Fruit fly (Drosophila melanogaster) whole organism, wandering third instar larva: ENCODE results near the gene dachs.

Experiments used
- Abd-B ChIP-seq: fragments of >200 bp; optimal IDR thresholded peaks from 2 replicates; lab custom pipeline; 2017; ENCODE audit warnings: missing biosample characterization, missing genetic modification characterization
- CG32264 ChIP-seq: fragments of 200-800 bp; sonication (Bioruptor generic); optimal IDR thresholded peaks from 2 replicates; lab custom pipeline; 2016; ENCODE audit warnings: missing biosample characterization, missing genetic modification characterization
- CG9705 ChIP-seq: fragments of 200-800 bp; sonication (Bioruptor generic); optimal IDR thresholded peaks from 2 replicates; lab custom pipeline; 2018; ENCODE audit warnings: missing biosample characterization, mild to moderate bottlenecking, missing genetic modification characterization
- CrebA ChIP-seq: fragments of 200-800 bp; sonication (Bioruptor generic); optimal IDR thresholded peaks from 2 replicates; lab custom pipeline; 2016; ENCODE audit warnings: missing biosample characterization, mild to moderate bottlenecking, missing genetic modification characterization, borderline replicate concordance
- Dfd ChIP-seq: fragments of >200 bp; optimal IDR thresholded peaks from 2 replicates; lab custom pipeline; 2017; ENCODE audit warnings: missing biosample characterization, missing genetic modification characterization
- Dif ChIP-seq: fragments of 200-275, 200-300 bp; sonication (Bioruptor generic); optimal IDR thresholded peaks from 2 replicates; lab custom pipeline; 2018; ENCODE audit warnings: missing biosample characterization, missing genetic modification characterization; ENCODE audit not compliant: partially characterized antibody
- GATAd ChIP-seq: sonication (Bioruptor generic); optimal IDR thresholded peaks from 2 replicates; lab custom pipeline; 2016; ENCODE audit warnings: missing biosample characterization, missing genetic modification characterization
- HLH106 ChIP-seq: fragments of 200-800 bp; optimal IDR thresholded peaks from 3 replicates; lab custom pipeline; 2019; ENCODE audit warnings: missing biosample characterization, mild to moderate bottlenecking, missing genetic modification characterization, moderate library complexity
- Hnf4 ChIP-seq: fragments of 200-800 bp; sonication (Bioruptor generic); optimal IDR thresholded peaks from 2 replicates; lab custom pipeline; 2016; ENCODE audit warnings: missing biosample characterization, mild to moderate bottlenecking, missing genetic modification characterization
- Hr78 ChIP-seq: fragments of >200 bp; optimal IDR thresholded peaks from 2 replicates; lab custom pipeline; 2017; ENCODE audit warnings: missing biosample characterization, missing genetic modification characterization
- Hr83 ChIP-seq: fragments of 200-300 bp; sonication (Bioruptor generic); optimal IDR thresholded peaks from 2 replicates; lab custom pipeline; 2016; ENCODE audit warnings: missing biosample characterization, mild to moderate bottlenecking, missing genetic modification characterization, moderate library complexity; ENCODE audit not compliant: poor library complexity, severe bottlenecking
- Jra ChIP-seq: sonication (Bioruptor generic); optimal IDR thresholded peaks from 2 replicates; lab custom pipeline; 2016; ENCODE audit warnings: missing biosample characterization, missing genetic modification characterization
- Mio ChIP-seq: sonication (Bioruptor generic); optimal IDR thresholded peaks from 2 replicates; lab custom pipeline; 2016; ENCODE audit warnings: missing biosample characterization, missing genetic modification characterization
- Myc ChIP-seq: fragments of >200 bp; optimal IDR thresholded peaks from 2 replicates; lab custom pipeline; 2017
- OdsH ChIP-seq: fragments of 200-800 bp; sonication (Bioruptor generic); optimal IDR thresholded peaks from 2 replicates; lab custom pipeline; 2016; ENCODE audit warnings: missing biosample characterization, mild to moderate bottlenecking, missing genetic modification characterization
- Rel ChIP-seq, 2 experiments: fragments of 200-800 bp; sonication (Bioruptor generic) in 1 of 2; optimal IDR thresholded peaks; 2 replicates in 1 of 2; 3 replicates in 1 of 2; lab custom pipeline; 2016 to 2019; ENCODE audit warnings: mild to moderate bottlenecking in 2 of 2, missing biosample characterization in 2 of 2, missing genetic modification characterization in 2 of 2, moderate library complexity in 1 of 2
- Sp1 ChIP-seq: fragments of 200-800 bp; sonication (Bioruptor generic); optimal IDR thresholded peaks from 3 replicates; lab custom pipeline; 2019; ENCODE audit warnings: missing biosample characterization, mild to moderate bottlenecking, missing genetic modification characterization, moderate library complexity
- Vsx2 ChIP-seq: fragments of 200-300, 225-300 bp; sonication (Bioruptor generic); optimal IDR thresholded peaks from 2 replicates; lab custom pipeline; 2018; ENCODE audit warnings: missing biosample characterization, missing genetic modification characterization; ENCODE audit not compliant: partially characterized antibody
- br ChIP-seq: fragments of 200-800 bp; sonication (Bioruptor generic); optimal IDR thresholded peaks from 2 replicates; lab custom pipeline; 2016; ENCODE audit warnings: missing biosample characterization, missing genetic modification characterization
- brk ChIP-seq: fragments of 200-800 bp; sonication (Bioruptor generic); optimal IDR thresholded peaks from 2 replicates; lab custom pipeline; 2016; ENCODE audit warnings: missing biosample characterization, mild to moderate bottlenecking, missing genetic modification characterization
- dl ChIP-seq, 2 experiments: fragments of 175-275, 200-275 bp in 1 of 2; fragments of 200-275 bp in 1 of 2; sonication (Bioruptor generic); optimal IDR thresholded peaks; lab custom pipeline; 2018; ENCODE audit warnings: mild to moderate bottlenecking in 2 of 2, missing biosample characterization in 2 of 2, missing genetic modification characterization in 2 of 2, moderate library complexity in 2 of 2; ENCODE audit not compliant: partially characterized antibody in 2 of 2, insufficient read depth in 1 of 2
- dmrt93B ChIP-seq: fragments of 200-800 bp; sonication (Bioruptor generic); optimal IDR thresholded peaks from 2 replicates; lab custom pipeline; 2018; ENCODE audit warnings: missing biosample characterization, mild to moderate bottlenecking, missing genetic modification characterization
- dsf ChIP-seq: sonication (Bioruptor generic); optimal IDR thresholded peaks from 2 replicates; lab custom pipeline; 2016; ENCODE audit warnings: missing biosample characterization, missing genetic modification characterization, borderline replicate concordance
- ey ChIP-seq: fragments of 200-800 bp; sonication (Bioruptor generic); optimal IDR thresholded peaks from 2 replicates; lab custom pipeline; 2016; ENCODE audit warnings: missing biosample characterization, missing genetic modification characterization
- foxo ChIP-seq, 2 experiments: fragments of 200-800 bp; sonication (Bioruptor generic); optimal IDR thresholded peaks; 2 replicates in 1 of 2; 3 replicates in 1 of 2; lab custom pipeline; 2016 to 2017; ENCODE audit warnings: missing biosample characterization in 2 of 2, missing genetic modification characterization in 2 of 2
- fru ChIP-seq: fragments of 200-800 bp; sonication (Bioruptor generic); optimal IDR thresholded peaks from 3 replicates; lab custom pipeline; 2016; ENCODE audit warnings: missing biosample characterization, mild to moderate bottlenecking, missing genetic modification characterization
- h ChIP-seq: fragments of 200-800 bp; sonication (Bioruptor generic); optimal IDR thresholded peaks from 3 replicates; lab custom pipeline; 2016; ENCODE audit warnings: missing biosample characterization, mild to moderate bottlenecking, missing genetic modification characterization
- lola ChIP-seq: fragments of >200 bp; optimal IDR thresholded peaks from 2 replicates; lab custom pipeline; 2017; ENCODE audit warnings: missing biosample characterization, missing genetic modification characterization
- pan ChIP-seq: fragments of >200 bp; optimal IDR thresholded peaks from 2 replicates; lab custom pipeline; 2017
- psq ChIP-seq: fragments of 200-800 bp; sonication (Bioruptor generic); optimal IDR thresholded peaks from 3 replicates; lab custom pipeline; 2017; ENCODE audit warnings: missing biosample characterization, mild to moderate bottlenecking, missing genetic modification characterization, moderate library complexity
- rgr ChIP-seq: fragments of 200-800 bp; sonication (Bioruptor generic); optimal IDR thresholded peaks from 3 replicates; lab custom pipeline; 2016; ENCODE audit warnings: missing biosample characterization, mild to moderate bottlenecking, missing genetic modification characterization
- sage ChIP-seq: fragments of 200-800 bp; sonication (Bioruptor generic); optimal IDR thresholded peaks from 2 replicates; lab custom pipeline; 2016; ENCODE audit warnings: missing biosample characterization, mild to moderate bottlenecking, missing genetic modification characterization
- tai ChIP-seq: sonication (Bioruptor generic); optimal IDR thresholded peaks from 2 replicates; lab custom pipeline; 2016; ENCODE audit warnings: missing biosample characterization, missing genetic modification characterization
- usp ChIP-seq: fragments of >200 bp; optimal IDR thresholded peaks from 2 replicates; lab custom pipeline; 2017; ENCODE audit warnings: missing biosample characterization, missing genetic modification characterization
- woc ChIP-seq: sonication (Bioruptor generic); optimal IDR thresholded peaks from 2 replicates; lab custom pipeline; 2016; ENCODE audit warnings: missing biosample characterization, mild to moderate bottlenecking, missing genetic modification characterization

The dachs gene

dm6 chr2L:8420259-8420930 is 46.2 kb upstream of the dachs start:
- TF ChIP-seq rgr (GFP tag; lab: Kevin White, UChicago) (no peak), Dif (peak; percentile 76), psq (GFP tag; lab: Kevin White, UChicago) (peak; percentile 59), dl (GFP tag; optimal IDR thresholded peaks at IDR 0.05; lab: Kevin White, UChicago; ENCODE audit: insufficient read depth in 1 of 2, partially characterized antibody in 2 of 2) (peak; percentile 31 to 83), Vsx2 (peak; percentile 76), Dfd (GFP tag; lab: Kevin White, UChicago) (no peak)

dm6 chr2L:8421717-8422116 is 44.9 kb upstream of the dachs start:
- TF ChIP-seq Vsx2 (no peak), CG32264 (no peak), brk (GFP tag; lab: Kevin White, UChicago) (no peak), GATAd (GFP tag; lab: Kevin White, UChicago) (no peak), CrebA (GFP tag; lab: Kevin White, UChicago) (no peak), CG9705 (GFP tag; lab: Kevin White, UChicago) (no peak), Rel (GFP tag; optimal IDR thresholded peaks at IDR 0.05; lab: Kevin White, UChicago) (no peak), Rel (tag; optimal IDR thresholded peaks at IDR 0.05; lab: Kevin White, UChicago) (peak; percentile 92)

- TF ChIP-seq dl (GFP tag; optimal IDR thresholded peaks at IDR 0.05; lab: Kevin White, UChicago; ENCODE audit: insufficient read depth in 1 of 2, partially characterized antibody in 2 of 2) = no peak
- no peak for TF ChIP-seq Hr83 (GFP tag; lab: Kevin White, UChicago)
- TF ChIP-seq br = no peak
- TF ChIP-seq Rel (GFP tag; optimal IDR thresholded peaks at IDR 0.05; lab: Kevin White, UChicago) = no peak
- no peak for TF ChIP-seq Rel (tag; optimal IDR thresholded peaks at IDR 0.05; lab: Kevin White, UChicago)
- TF ChIP-seq h (GFP tag; lab: Kevin White, UChicago) = no peak
- no peak for TF ChIP-seq rgr (GFP tag; lab: Kevin White, UChicago)
These were observed 43.6 kb upstream of the dachs start for dm6 chr2L:8423047-8423446.

dm6 chr2L:8423460-8424089 is 43.0 kb upstream of the dachs start:
- TF ChIP-seq dsf (GFP tag; lab: Kevin White, UChicago) (no peak), foxo (GFP tag; optimal IDR thresholded peaks at IDR 0.05; lab: Kevin White, UChicago) (no peak), rgr (GFP tag; lab: Kevin White, UChicago) (peak; percentile 23), Abd-B (no peak), Sp1 (no peak), usp (GFP tag; lab: Kevin White, UChicago) (no peak), woc (GFP tag; lab: Kevin White, UChicago) (no peak), dl (GFP tag; optimal IDR thresholded peaks at IDR 0.05; lab: Kevin White, UChicago; ENCODE audit: insufficient read depth in 1 of 2, partially characterized antibody in 2 of 2) (no peak), OdsH (GFP tag; lab: Kevin White, UChicago) (peak; percentile 43), CrebA (GFP tag; lab: Kevin White, UChicago) (no peak), psq (GFP tag; lab: Kevin White, UChicago) (peak; percentile 32), sage (GFP tag; lab: Kevin White, UChicago) (peak; percentile 9), dmrt93B (GFP tag; lab: Kevin White, UChicago) (no peak), Jra (GFP tag; lab: Kevin White, UChicago) (no peak), tai (peak; percentile 33), GATAd (GFP tag; lab: Kevin White, UChicago) (no peak), Hr78 (GFP tag; lab: Kevin White, UChicago) (no peak), brk (GFP tag; lab: Kevin White, UChicago) (no peak), ey (GFP tag; lab: Kevin White, UChicago) (no peak), fru (GFP tag; lab: Kevin White, UChicago) (peak; percentile 49), h (GFP tag; lab: Kevin White, UChicago) (peak; percentile 68), Hnf4 (peak; percentile 59), lola (GFP tag; lab: Kevin White, UChicago) (no peak), Mio (GFP tag; lab: Kevin White, UChicago) (no peak), HLH106 (tag; lab: Kevin White, UChicago) (no peak), Rel (GFP tag; optimal IDR thresholded peaks at IDR 0.05; lab: Kevin White, UChicago) (no peak), Rel (tag; optimal IDR thresholded peaks at IDR 0.05; lab: Kevin White, UChicago) (no peak), pan (lab: Kevin White, UChicago) (no peak), br (peak; percentile 26), Myc (peak; percentile 59), Hr83 (GFP tag; lab: Kevin White, UChicago) (peak; percentile 31)
